Worm (Caenorhabditis elegans) whole organism, L2 larva: ENCODE results near the gene F35H8.1.

Experiments used
- R02D3.7 ChIP-seq: fragments of 150-350 bp; optimal IDR thresholded peaks from 2 replicates; lab custom pipeline; 2014; ENCODE audit warnings: missing biosample characterization, missing genetic modification characterization
- nhr-12 ChIP-seq: fragments of 150-350 bp; optimal IDR thresholded peaks from 2 replicates; lab custom pipeline; 2014; ENCODE audit warnings: missing biosample characterization, missing genetic modification characterization
- nhr-23 ChIP-seq: fragments of 150-350 bp; optimal IDR thresholded peaks from 2 replicates; lab custom pipeline; 2014; ENCODE audit warnings: missing biosample characterization, missing genetic modification reagents, missing genetic modification characterization
- nhr-237 ChIP-seq: fragments of 150-350 bp; optimal IDR thresholded peaks from 2 replicates; lab custom pipeline; 2014; ENCODE audit warnings: missing biosample characterization, missing genetic modification characterization
- ztf-4 ChIP-seq: fragments of 150-350 bp; optimal IDR thresholded peaks from 2 replicates; lab custom pipeline; 2014; ENCODE audit warnings: missing biosample characterization, missing genetic modification characterization

DNA sequence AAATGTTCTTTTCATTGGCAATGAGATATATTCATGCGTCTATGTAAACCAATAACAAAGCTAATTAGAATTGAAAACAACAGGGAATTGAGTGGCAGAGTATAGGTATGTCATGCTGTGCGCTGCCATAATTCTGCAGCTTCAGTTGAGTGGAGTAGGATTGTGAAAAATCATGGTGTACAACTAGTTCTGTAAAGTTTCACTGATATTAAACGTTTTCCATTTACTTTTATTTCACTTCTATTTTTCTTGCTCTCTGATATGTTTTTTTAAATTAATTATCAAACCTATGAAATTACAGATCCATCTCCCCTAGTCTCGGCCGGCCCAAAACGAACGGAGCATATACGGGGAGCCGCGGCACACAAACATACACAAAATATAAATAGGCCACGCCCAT, 22.6 kb upstream of the F35H8.1 start, which contains the start of gene exc-7:
- TF ChIP-seq ztf-4 (tag; lab: Kevin White, UChicago) (no peak), nhr-237 (tag; lab: Kevin White, UChicago) (no peak), nhr-12 (no peak), nhr-23 (no peak), R02D3.7 (tag; lab: Kevin White, UChicago) (no peak)
